Worm (Caenorhabditis elegans): ENCODE results near the gene klp-3.

Gene klp-3

ce11 chrII:7857485-7858010 lies 15.4 kb downstream of the klp-3 start, which contains the start of the genes cec-3 and T09A5.15 (continued):
- TF ChIP-seq mep-1 (tag; optimal IDR thresholded peaks at IDR 0.05) (peak; percentile 48), egl-13 (tag; optimal IDR thresholded peaks at IDR 0.05) (peak; percentile 39), zag-1 (tag; optimal IDR thresholded peaks at IDR 0.05) (no peak), Y116A8C.19 (tag; optimal IDR thresholded peaks at IDR 0.05; ENCODE audit: borderline replicate concordance) (no peak), unc-30 (tag; optimal IDR thresholded peaks at IDR 0.05) (no peak), nhr-28 (tag; optimal IDR thresholded peaks at IDR 0.05) (no peak), ceh-82 (tag; optimal IDR thresholded peaks at IDR 0.05) (peak in 2 of 3 experiments; percentile 20 to 33)

- TF ChIP-seq hpl-2 (GFP tag; optimal IDR thresholded peaks at IDR 0.05) (no peak), efl-1 (optimal IDR thresholded peaks at IDR 0.05) (no peak), efl-1 (GFP tag; optimal IDR thresholded peaks at IDR 0.05 in 1 of 2) (peak in 1 of 2 experiments; percentile 83)
These were observed 15.9 kb downstream of the klp-3 start, which contains the start of gene sds-22 for ce11 chrII:7858101-7858500. TSS of gene sds-22 (plus strand) at chrII:7858401.

- TF ChIP-seq ets-5 (GFP tag; IDR thresholded peaks at IDR 0.05) (no peak), nhr-237 (tag; optimal IDR thresholded peaks at IDR 0.05) (no peak), unc-30 (tag; optimal IDR thresholded peaks at IDR 0.05) (no peak), xbp-1 (tag; optimal IDR thresholded peaks at IDR 0.05) (peak; percentile 15), nhr-12 (tag; optimal IDR thresholded peaks at IDR 0.05) (no peak), nhr-28 (tag; optimal IDR thresholded peaks at IDR 0.05) (no peak), egl-27 (tag; optimal IDR thresholded peaks at IDR 0.05) (no peak), hpl-2 (GFP tag; optimal IDR thresholded peaks at IDR 0.05) (no peak), swsn-7 (tag; optimal IDR thresholded peaks at IDR 0.05) (peak; percentile 50), aha-1 (tag; optimal IDR thresholded peaks at IDR 0.05) (no peak), lin-39 (tag; optimal IDR thresholded peaks at IDR 0.05) (no peak), blmp-1 (tag; optimal IDR thresholded peaks at IDR 0.05) (peak; percentile 44), grh-1 (GFP tag; IDR thresholded peaks at IDR 0.05) (no peak), Y116A8C.19 (tag; optimal IDR thresholded peaks at IDR 0.05; ENCODE audit: borderline replicate concordance) (no peak), nhr-76 (tag; optimal IDR thresholded peaks at IDR 0.05) (no peak), ceh-90 (tag; optimal IDR thresholded peaks at IDR 0.05) (no peak), unc-86 (tag; optimal IDR thresholded peaks at IDR 0.05) (peak; percentile 69), mef-2 (tag; optimal IDR thresholded peaks at IDR 0.05) (no peak), nhr-11 (tag; optimal IDR thresholded peaks at IDR 0.05) (no peak), lsy-2 (tag; optimal IDR thresholded peaks at IDR 0.05) (peak; percentile 66 to 79), egl-13 (tag; optimal IDR thresholded peaks at IDR 0.05) (peak; percentile 14), rnt-1 (tag; optimal IDR thresholded peaks at IDR 0.05) (no peak), ztf-4 (tag; optimal IDR thresholded peaks at IDR 0.05) (no peak), ama-1 (optimal IDR thresholded peaks at IDR 0.05) (no peak), ceh-82 (tag; optimal IDR thresholded peaks at IDR 0.05) (peak in 2 of 3 experiments; percentile 29 to 76), lir-3 (tag; optimal IDR thresholded peaks at IDR 0.05; ENCODE audit: poor library complexity) (no peak), unc-62 (GFP tag; optimal IDR thresholded peaks at IDR 0.05) (no peak), zip-4 (GFP tag; optimal IDR thresholded peaks at IDR 0.05) (no peak), alr-1 (tag; optimal IDR thresholded peaks at IDR 0.05; ENCODE audit: borderline replicate concordance) (peak; percentile 16), C04F5.9 (tag; optimal IDR thresholded peaks at IDR 0.05) (no peak), fkh-10 (GFP tag; optimal IDR thresholded peaks at IDR 0.05) (no peak), nhr-84 (tag; optimal IDR thresholded peaks at IDR 0.05) (no peak), elt-3 (tag; optimal IDR thresholded peaks at IDR 0.05) (no peak), lin-15B (tag; optimal IDR thresholded peaks at IDR 0.05) (peak; percentile 43), aly-2 (tag; optimal IDR thresholded peaks at IDR 0.05) (no peak), isw-1 (GFP tag; IDR thresholded peaks at IDR 0.05) (no peak), sup-37 (GFP tag; optimal IDR thresholded peaks at IDR 0.05) (no peak), unc-130 (tag; optimal IDR thresholded peaks at IDR 0.05) (no peak), ceh-88 (GFP tag; IDR thresholded peaks at IDR 0.05) (no peak), hlh-17 (GFP tag; optimal IDR thresholded peaks at IDR 0.05; ENCODE audit: borderline replicate concordance) (no peak), efl-1 (optimal IDR thresholded peaks at IDR 0.05) (peak; percentile 5 to 89), efl-1 (GFP tag; optimal IDR thresholded peaks at IDR 0.05 in 1 of 2) (peak; percentile 87 to 97), zag-1 (tag; optimal IDR thresholded peaks at IDR 0.05) (no peak), C16A3.4 (tag; optimal IDR thresholded peaks at IDR 0.05) (no peak), fkh-4 (tag; optimal IDR thresholded peaks at IDR 0.05; ENCODE audit: borderline replicate concordance) (no peak)
These were observed 18.2 kb downstream of the klp-3 start, which contains the start of gene lin-5 for ce11 chrII:7860221-7860928. TSS of gene lin-5 (plus strand) at chrII:7860574.
